Worm (Caenorhabditis elegans): ENCODE data around the gene ins-15.

DNA sequence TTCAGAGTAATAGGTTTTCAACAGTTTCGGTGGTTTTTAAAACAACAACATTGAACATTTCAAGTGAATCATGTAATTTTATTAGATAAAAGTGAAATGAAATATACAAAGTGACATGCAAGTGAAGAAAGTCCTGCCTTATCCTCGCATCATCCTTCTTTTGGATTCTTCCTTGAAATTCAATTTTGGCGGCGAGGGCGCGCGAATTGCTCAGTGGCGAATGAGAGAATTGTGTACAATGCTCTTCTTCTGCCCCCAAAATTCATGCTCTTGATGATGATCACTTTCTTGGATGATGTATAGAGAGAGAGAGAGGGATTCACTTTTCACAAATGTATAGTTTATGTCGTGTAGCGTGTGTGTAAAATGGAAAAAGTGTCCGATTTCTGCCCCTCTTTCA is 34.9 kb downstream of the ins-15 start:
- TF ChIP-seq ces-1 (GFP tag; optimal IDR thresholded peaks at IDR 0.05): peak; percentile 49
- TF ChIP-seq hif-1 (tag; optimal IDR thresholded peaks at IDR 0.05): no peak
- no peak for TF ChIP-seq pqm-1 (tag; optimal IDR thresholded peaks at IDR 0.05)
- TF ChIP-seq lin-39 (tag; optimal IDR thresholded peaks at IDR 0.05): no peak
- no peak for TF ChIP-seq skn-1 (tag; optimal IDR thresholded peaks at IDR 0.05)
- no peak for TF ChIP-seq php-3 (GFP tag; IDR thresholded peaks at IDR 0.05)
- no peak for TF ChIP-seq dpl-1 (GFP tag; optimal IDR thresholded peaks at IDR 0.05)

Data from whole organism, L4 larva.